Worm (Caenorhabditis elegans) whole organism, L3 larva: ENCODE measurements around the gene pmp-5.

Source experiments
- ceh-82 ChIP-seq: fragments of 150-350 bp; optimal IDR thresholded peaks from 2 replicates; lab custom pipeline; 2014; ENCODE audit warnings: missing biosample characterization, missing genetic modification characterization
- elt-3 ChIP-seq, 3 experiments: fragments of 150-350 bp in 1 of 3; sonication (generic microtip) in 2 of 3; optimal IDR thresholded peaks; 2 replicates in 2 of 3; 4 replicates in 1 of 3; lab custom pipeline; 2014 to 2017; ENCODE audit warnings: missing biosample characterization in 3 of 3, missing genetic modification characterization in 3 of 3
- fkh-10 ChIP-seq: sonication (generic microtip); optimal IDR thresholded peaks from 2 replicates; lab custom pipeline; 2017; ENCODE audit warnings: missing biosample characterization, missing genetic modification reagents, missing genetic modification characterization
- zag-1 ChIP-seq: fragments of 150-350 bp; optimal IDR thresholded peaks from 2 replicates; lab custom pipeline; 2014; ENCODE audit warnings: missing biosample characterization, missing genetic modification characterization
- ztf-4 ChIP-seq: fragments of 150-350 bp; optimal IDR thresholded peaks from 2 replicates; lab custom pipeline; 2014; ENCODE audit warnings: missing biosample characterization, missing genetic modification characterization

DNA sequence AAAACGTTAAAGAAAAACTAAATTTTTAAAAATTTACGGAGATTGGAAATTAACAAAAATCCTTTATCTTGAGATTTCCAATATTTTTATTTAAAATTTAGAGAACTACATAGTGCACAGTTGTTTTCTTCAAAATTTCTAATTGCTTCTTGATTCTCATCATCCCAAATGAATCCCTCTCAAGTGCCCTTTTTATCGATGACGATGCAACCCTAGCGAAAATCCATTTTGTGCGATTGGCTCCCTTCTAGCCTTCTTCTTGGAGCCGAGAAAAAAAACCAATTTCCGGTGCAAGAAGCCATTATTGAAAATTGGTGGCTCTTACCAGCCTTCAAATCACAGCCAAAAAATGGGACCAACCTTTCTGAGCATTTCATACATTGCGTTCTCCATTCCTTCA, 3.1 kb downstream of the pmp-5 start:
- TF ChIP-seq elt-3 (tag; optimal IDR thresholded peaks at IDR 0.05; lab: Kevin White, UChicago) (no peak), ztf-4 (no peak), fkh-10 (no peak), zag-1 (tag; lab: Kevin White, UChicago) (no peak), ceh-82 (tag; lab: Kevin White, UChicago) (no peak)
